Fruit fly (Drosophila melanogaster): ENCODE results near the gene tal-2A.

Gene tal-2A

dm6 chr3R:13840956-13841355 lies 28.0 kb downstream of the tal-2A start (continued):
- TF ChIP-seq Sox14 (GFP tag; optimal IDR thresholded peaks at IDR 0.05) = peak; percentile 48
- peak; percentile 84 for TF ChIP-seq CG6163 (GFP tag; IDR thresholded peaks at IDR 0.05)
- TF ChIP-seq Hr4 (GFP tag; optimal IDR thresholded peaks at IDR 0.05) = peak; percentile 42
- TF ChIP-seq svp (GFP tag) = peak; percentile 83
- peak; percentile 54 for TF ChIP-seq net (GFP tag; optimal IDR thresholded peaks at IDR 0.05)
- TF ChIP-seq CG10631 (GFP tag; optimal IDR thresholded peaks at IDR 0.05) = peak; percentile 68
- TF ChIP-seq CG3919 (GFP tag; optimal IDR thresholded peaks at IDR 0.05) = peak; percentile 69
- peak; percentile 82 to 84 for TF ChIP-seq ss (GFP tag; optimal IDR thresholded peaks at IDR 0.05)
- peak; percentile 13 for TF ChIP-seq Ets21C (GFP tag; optimal IDR thresholded peaks at IDR 0.05)
- TF ChIP-seq achi (GFP tag; optimal IDR thresholded peaks at IDR 0.05) = peak; percentile 73
- peak; percentile 25 for TF ChIP-seq CG4318 (GFP tag; optimal IDR thresholded peaks at IDR 0.05)
- no peak for TF ChIP-seq CG11762 (GFP tag; optimal IDR thresholded peaks at IDR 0.05; ENCODE audit: insufficient read depth)
- TF ChIP-seq eg (GFP tag; IDR thresholded peaks at IDR 0.05) = peak; percentile 72
- TF ChIP-seq CG11294 (GFP tag; IDR thresholded peaks at IDR 0.05) = no peak
- TF ChIP-seq CG9139 (GFP tag; optimal IDR thresholded peaks at IDR 0.05) = peak; percentile 51

dm6 chr3R:13842532-13842931 lies 29.6 kb downstream of the tal-2A start:
- no peak for TF ChIP-seq lz (GFP tag; optimal IDR thresholded peaks at IDR 0.05)
- peak; percentile 1 for TF ChIP-seq Eip78C (GFP tag)

- TF ChIP-seq CG4318 (GFP tag; optimal IDR thresholded peaks at IDR 0.05) (peak; percentile 4), Met (GFP tag; optimal IDR thresholded peaks at IDR 0.05) (peak; percentile 49), eg (GFP tag; IDR thresholded peaks at IDR 0.05) (peak; percentile 61; the same call in 2 of the 3 replicates), Ets96B (tag; optimal IDR thresholded peaks at IDR 0.05) (peak; percentile 49), Gug (GFP tag; IDR thresholded peaks at IDR 0.05) (0 out of 2 replicates have a peak, but pooled peaks have one; percentile 41), topi (GFP tag; optimal IDR thresholded peaks at IDR 0.05) (peak; percentile 47), CG11294 (GFP tag; IDR thresholded peaks at IDR 0.05) (0 out of 2 replicates have a peak, but pooled peaks have one; percentile 37), Eip78C (GFP tag) (peak; percentile 86), OdsH (GFP tag; optimal IDR thresholded peaks at IDR 0.05) (peak; percentile 47), CG3919 (GFP tag; optimal IDR thresholded peaks at IDR 0.05) (peak; percentile 62), Eip75B (GFP tag; optimal IDR thresholded peaks at IDR 0.05) (no peak), Lpt (GFP tag; optimal IDR thresholded peaks at IDR 0.05) (peak; percentile 28), achi (GFP tag; optimal IDR thresholded peaks at IDR 0.05) (peak; percentile 57), Ets21C (GFP tag; optimal IDR thresholded peaks at IDR 0.05) (no peak), CG10631 (GFP tag; optimal IDR thresholded peaks at IDR 0.05) (peak; percentile 39), CG6792 (GFP tag; optimal IDR thresholded peaks at IDR 0.05) (peak; percentile 21), Sox102F (GFP tag; optimal IDR thresholded peaks at IDR 0.05) (peak; percentile 44), cyc (GFP tag; optimal IDR thresholded peaks at IDR 0.05) (peak; percentile 24), Hr38 (GFP tag; optimal IDR thresholded peaks at IDR 0.05) (no peak), svp (GFP tag) (peak; percentile 75), Sox14 (GFP tag; optimal IDR thresholded peaks at IDR 0.05) (no peak), CG31627 (GFP tag; optimal IDR thresholded peaks at IDR 0.05) (no peak), CG32006 (GFP tag; optimal IDR thresholded peaks at IDR 0.05) (peak; percentile 58), CG15336 (GFP tag; IDR thresholded peaks at IDR 0.05) (peak; percentile 82), CG10669 (GFP tag; optimal IDR thresholded peaks at IDR 0.05) (peak; percentile 8), esn (GFP tag; optimal IDR thresholded peaks at IDR 0.05) (peak; percentile 55), Smox (GFP tag; optimal IDR thresholded peaks at IDR 0.05) (peak; percentile 35), CG6163 (GFP tag; IDR thresholded peaks at IDR 0.05) (peak; percentile 61; the same call in 2 of the 3 replicates), dac (GFP tag; optimal IDR thresholded peaks at IDR 0.05) (no peak), vri (GFP tag; optimal IDR thresholded peaks at IDR 0.05) (peak; percentile 38), fkh (GFP tag; optimal IDR thresholded peaks at IDR 0.05) (no peak), spab (GFP tag; optimal IDR thresholded peaks at IDR 0.05) (peak; percentile 26), CG11762 (GFP tag; optimal IDR thresholded peaks at IDR 0.05; ENCODE audit: insufficient read depth) (peak; percentile 31), pdm3 (GFP tag; optimal IDR thresholded peaks at IDR 0.05) (peak; percentile 29), salr (GFP tag; optimal IDR thresholded peaks at IDR 0.05) (peak in 1 of 2 experiments; percentile 26), CG8119 (GFP tag; IDR thresholded peaks at IDR 0.05) (peak; percentile 65), Eip93F (GFP tag; optimal IDR thresholded peaks at IDR 0.05) (no peak), lz (GFP tag; optimal IDR thresholded peaks at IDR 0.05) (peak; percentile 4), acj6 (GFP tag; optimal IDR thresholded peaks at IDR 0.05) (peak; percentile 48), CG7368 (GFP tag; optimal IDR thresholded peaks at IDR 0.05) (no peak), net (GFP tag; optimal IDR thresholded peaks at IDR 0.05) (peak; percentile 42), CG8632 (GFP tag; optimal IDR thresholded peaks at IDR 0.05) (peak; percentile 10), CG9139 (GFP tag; optimal IDR thresholded peaks at IDR 0.05) (no peak), CG6854 (GFP tag; optimal IDR thresholded peaks at IDR 0.05) (no peak)
Observed at dm6 chr3R:13843611-13844010, 30.7 kb downstream of the tal-2A start.
